Worm (Caenorhabditis elegans) whole organism, L4 larva: ENCODE results near the gene C29E4.11.

ENCODE experiments used
- F37D6.2 ChIP-seq: sonication (generic microtip); optimal IDR thresholded peaks from 2 replicates; lab custom pipeline; 2016; ENCODE audit warnings: mild to moderate bottlenecking, missing genetic modification characterization, missing compliant biosample characterization
- F49E8.2 ChIP-seq: sonication (generic microtip); optimal IDR thresholded peaks from 2 replicates; lab custom pipeline; 2016; ENCODE audit warnings: missing compliant biosample characterization, mild to moderate bottlenecking, missing genetic modification characterization, borderline replicate concordance
- T20F7.1 ChIP-seq: fragments of 200-800 bp; sonication (Bioruptor generic); optimal IDR thresholded peaks from 2 replicates; lab custom pipeline; 2018; ENCODE audit warnings: mild to moderate bottlenecking, missing genetic modification characterization, missing compliant biosample characterization
- T26A8.4 ChIP-seq: fragments of 200-800 bp; sonication (Bioruptor generic); IDR thresholded peaks from 2 replicates; pipeline ENCODE4 v1.3.6; 2022; ENCODE audit warnings: missing genetic modification characterization, missing compliant biosample characterization
- Y105C5A.15 ChIP-seq: fragments of 200-800 bp; sonication (Bioruptor generic); IDR thresholded peaks from 2 replicates; pipeline ENCODE4 v1.3.6; 2022; ENCODE audit warnings: missing genetic modification characterization, missing compliant biosample characterization
- Y5F2A.4 ChIP-seq: fragments of 200-800 bp; sonication (Bioruptor generic); optimal IDR thresholded peaks from 2 replicates; lab custom pipeline; 2018; ENCODE audit warnings: mild to moderate bottlenecking, missing genetic modification characterization, missing compliant biosample characterization
- ama-1 ChIP-seq: fragments of 150-350 bp; optimal IDR thresholded peaks from 2 replicates; lab custom pipeline; 2014; ENCODE audit warnings: inconsistent platforms, mixed read lengths
- arid-1 ChIP-seq: fragments of 200-800 bp; sonication (Bioruptor generic); conservative IDR thresholded peaks from 2 replicates; pipeline ENCODE4 v1.3.6; 2022; ENCODE audit warnings: missing genetic modification reagents, missing genetic modification characterization, missing compliant biosample characterization
- ceh-20 ChIP-seq: fragments of 200-800 bp; sonication (Bioruptor generic); IDR thresholded peaks from 2 replicates; pipeline ENCODE4 v1.3.6; 2022; ENCODE audit warnings: missing genetic modification reagents, missing genetic modification characterization, missing compliant biosample characterization
- cey-2 ChIP-seq: sonication (generic microtip); optimal IDR thresholded peaks from 3 replicates; lab custom pipeline; 2017; ENCODE audit warnings: missing genetic modification characterization, mild to moderate bottlenecking, missing compliant biosample characterization, antibody characterized with exemption, borderline replicate concordance; ENCODE audit not compliant: insufficient read depth
- daf-12 ChIP-seq: fragments of 150-350 bp; optimal IDR thresholded peaks from 2 replicates; lab custom pipeline; 2014; ENCODE audit warnings: missing biosample characterization, missing genetic modification reagents, missing genetic modification characterization
- daf-19 ChIP-seq: fragments of 200-800 bp; sonication (Bioruptor generic); conservative IDR thresholded peaks from 2 replicates; pipeline ENCODE4 v1.3.6; 2022; ENCODE audit warnings: missing genetic modification characterization, missing compliant biosample characterization
- dmd-6 ChIP-seq: fragments of 200-800 bp; sonication (Bioruptor generic); IDR thresholded peaks from 2 replicates; pipeline ENCODE4 v1.3.6; 2022; ENCODE audit warnings: missing genetic modification reagents, missing genetic modification characterization, missing compliant biosample characterization
- dmd-8 ChIP-seq: fragments of 200-800 bp; sonication (Bioruptor generic); IDR thresholded peaks from 2 replicates; pipeline ENCODE4 v1.3.6; 2022; ENCODE audit warnings: missing genetic modification characterization, missing compliant biosample characterization
- duxl-1 ChIP-seq: sonication (generic microtip); optimal IDR thresholded peaks from 2 replicates; lab custom pipeline; 2016; ENCODE audit warnings: mild to moderate bottlenecking, missing genetic modification characterization, moderate library complexity, missing compliant biosample characterization; ENCODE audit not compliant: poor library complexity
- dve-1 ChIP-seq: sonication (generic microtip); optimal IDR thresholded peaks from 2 replicates; lab custom pipeline; 2017; ENCODE audit warnings: antibody characterized with exemption, mild to moderate bottlenecking, missing genetic modification characterization, missing compliant biosample characterization; ENCODE audit not compliant: insufficient read depth
- egl-27 ChIP-seq: sonication (generic microtip); optimal IDR thresholded peaks from 3 replicates; lab custom pipeline; 2017; ENCODE audit warnings: missing biosample characterization, missing genetic modification reagents, missing genetic modification characterization
- fkh-10 ChIP-seq: fragments of 150-350 bp; optimal IDR thresholded peaks from 2 replicates; lab custom pipeline; 2014; ENCODE audit warnings: missing biosample characterization, missing genetic modification reagents, missing genetic modification characterization
- gei-8 ChIP-seq: fragments of 200-800 bp; sonication (Bioruptor generic); optimal IDR thresholded peaks from 2 replicates; lab custom pipeline; 2018; ENCODE audit warnings: mild to moderate bottlenecking, missing genetic modification characterization, missing compliant biosample characterization
- hif-1 ChIP-seq, 2 experiments: sonication (generic microtip); optimal IDR thresholded peaks; 2 replicates each; lab custom pipeline; 2016 to 2017; ENCODE audit warnings: missing compliant biosample characterization in 2 of 2, missing genetic modification characterization in 2 of 2, missing genetic modification reagents in 2 of 2, missing genotype in 2 of 2, mild to moderate bottlenecking in 1 of 2
- hlh-30 ChIP-seq: sonication (generic microtip); optimal IDR thresholded peaks from 2 replicates; lab custom pipeline; 2017; ENCODE audit warnings: antibody characterized with exemption, mild to moderate bottlenecking, missing genetic modification characterization, missing compliant biosample characterization; ENCODE audit not compliant: insufficient read depth
- jun-1 ChIP-seq: fragments of 150-350 bp; optimal IDR thresholded peaks from 2 replicates; lab custom pipeline; 2014; ENCODE audit warnings: missing biosample characterization, missing genetic modification reagents, missing genetic modification characterization
- lin-15B ChIP-seq: fragments of 150-350 bp; sonication (generic microtip); optimal IDR thresholded peaks from 3 replicates; lab custom pipeline; 2014; ENCODE audit warnings: missing biosample characterization, missing genetic modification characterization
- lsy-2 ChIP-seq, 2 experiments: fragments of 150-350 bp in 1 of 2; sonication (generic microtip) in 1 of 2; optimal IDR thresholded peaks; 2 replicates each; lab custom pipeline; 2014 to 2017; ENCODE audit warnings: missing biosample characterization in 2 of 2, missing genetic modification characterization in 2 of 2
- madf-9 ChIP-seq: fragments of 200-800 bp; sonication (Bioruptor generic); conservative IDR thresholded peaks from 2 replicates; pipeline ENCODE4 v1.3.6; 2022; ENCODE audit warnings: missing genetic modification reagents, missing genetic modification characterization, missing compliant biosample characterization
- mdt-29 ChIP-seq: fragments of 200-800 bp; sonication (Bioruptor generic); IDR thresholded peaks from 2 replicates; pipeline ENCODE4 v1.3.6; 2022; ENCODE audit warnings: missing genetic modification reagents, missing genetic modification characterization, missing compliant biosample characterization
- mep-1 ChIP-seq: fragments of 150-350 bp; sonication (generic microtip); optimal IDR thresholded peaks from 3 replicates; lab custom pipeline; 2014; ENCODE audit warnings: missing biosample characterization, missing genetic modification characterization
- mxl-3 ChIP-seq: fragments of 200-800 bp; sonication (Bioruptor generic); optimal IDR thresholded peaks from 2 replicates; lab custom pipeline; 2018; ENCODE audit warnings: mild to moderate bottlenecking, missing genetic modification characterization, missing compliant biosample characterization
- nhr-102 ChIP-seq: sonication (generic microtip); optimal IDR thresholded peaks from 2 replicates; lab custom pipeline; 2016; ENCODE audit warnings: mild to moderate bottlenecking, missing genetic modification characterization, moderate library complexity, missing compliant biosample characterization
- nhr-111 ChIP-seq: fragments of 200-800 bp; sonication (Bioruptor generic); optimal IDR thresholded peaks from 2 replicates; lab custom pipeline; 2018; ENCODE audit warnings: mild to moderate bottlenecking, missing genetic modification characterization, missing compliant biosample characterization
- nhr-237 ChIP-seq: sonication (generic microtip); optimal IDR thresholded peaks from 2 replicates; lab custom pipeline; 2017; ENCODE audit warnings: missing biosample characterization, missing genetic modification characterization
- nhr-28 ChIP-seq: fragments of 150-350 bp; optimal IDR thresholded peaks from 2 replicates; lab custom pipeline; 2014; ENCODE audit warnings: missing biosample characterization, missing genetic modification characterization
- nhr-48 ChIP-seq: sonication (generic microtip); optimal IDR thresholded peaks from 2 replicates; lab custom pipeline; 2016; ENCODE audit warnings: mild to moderate bottlenecking, missing genetic modification characterization, missing compliant biosample characterization
- nhr-77 ChIP-seq: fragments of 150-350 bp; optimal IDR thresholded peaks from 2 replicates; lab custom pipeline; 2014; ENCODE audit warnings: missing biosample characterization, missing genetic modification characterization
- pha-4 ChIP-seq, 2 experiments: fragments of 150-350 bp in 1 of 2; fragments of 200-800 bp in 1 of 2; sonication (Bioruptor generic) in 1 of 2; IDR thresholded peaks in 1 of 2; optimal IDR thresholded peaks in 1 of 2; 2 replicates each; pipeline versions ENCODE4 v1.3.6 to Lab custom; 2014 to 2022; ENCODE audit warnings: missing genetic modification characterization in 2 of 2, missing genetic modification reagents in 2 of 2, missing biosample characterization in 1 of 2, missing compliant biosample characterization in 1 of 2
- rbr-2 ChIP-seq: sonication (generic microtip); optimal IDR thresholded peaks from 2 replicates; lab custom pipeline; 2016; ENCODE audit warnings: missing genotype, missing genetic modification characterization, missing compliant biosample characterization
- sdz-12 ChIP-seq: fragments of 200-800 bp; sonication (Bioruptor generic); optimal IDR thresholded peaks from 2 replicates; lab custom pipeline; 2018; ENCODE audit warnings: mild to moderate bottlenecking, missing genetic modification characterization, missing compliant biosample characterization
- snpc-1.2 ChIP-seq: fragments of 200-800 bp; sonication (Bioruptor generic); IDR thresholded peaks from 2 replicates; pipeline ENCODE4 v1.3.6; 2022; ENCODE audit warnings: missing genetic modification reagents, missing genetic modification characterization, missing compliant biosample characterization
- snpc-4 ChIP-seq: fragments of 150-350 bp; optimal IDR thresholded peaks from 2 replicates; lab custom pipeline; 2014; ENCODE audit warnings: missing biosample characterization, missing genetic modification characterization
- spr-3 ChIP-seq: fragments of 200-800 bp; sonication (Bioruptor generic); optimal IDR thresholded peaks from 2 replicates; lab custom pipeline; 2018; ENCODE audit warnings: mild to moderate bottlenecking, missing genetic modification characterization, missing compliant biosample characterization
- tra-1 ChIP-seq: fragments of 200-800 bp; sonication (Bioruptor generic); IDR thresholded peaks from 2 replicates; pipeline ENCODE4 v1.3.6; 2022; ENCODE audit warnings: missing genetic modification reagents, missing genetic modification characterization, missing compliant biosample characterization
- unc-130 ChIP-seq: sonication (generic microtip); optimal IDR thresholded peaks from 2 replicates; lab custom pipeline; 2016; ENCODE audit warnings: missing genetic modification reagents, missing genetic modification characterization, missing compliant biosample characterization
- vab-7 ChIP-seq: fragments of 200-800 bp; sonication (Bioruptor generic); IDR thresholded peaks from 2 replicates; pipeline ENCODE4 v1.3.6; 2022; ENCODE audit warnings: missing genetic modification reagents, missing genetic modification characterization, missing compliant biosample characterization
- zfp-2 ChIP-seq: sonication (generic microtip); optimal IDR thresholded peaks from 2 replicates; lab custom pipeline; 2016; ENCODE audit warnings: mild to moderate bottlenecking, missing genetic modification characterization, missing compliant biosample characterization
- zfp-3 ChIP-seq: fragments of 200-800 bp; sonication (Bioruptor generic); conservative IDR thresholded peaks from 2 replicates; pipeline ENCODE4 v1.3.6; 2022; ENCODE audit warnings: missing genetic modification reagents, missing genetic modification characterization, missing compliant biosample characterization
- ztf-7 ChIP-seq: fragments of 150-350 bp; optimal IDR thresholded peaks from 2 replicates; lab custom pipeline; 2014; ENCODE audit warnings: missing biosample characterization, missing genetic modification characterization

Gene C29E4.11

ce11 chrIII:7973968-7974607, 16.2 kb upstream of the C29E4.11 start (continued):
- TF ChIP-seq duxl-1 (tag; lab: Kevin White, UChicago) (no peak), vab-7 (GFP tag; lab: Robert Waterston, UW) (no peak), nhr-77 (no peak), mdt-29 (GFP tag; lab: Robert Waterston, UW) (no peak)

ce11 chrIII:7973201-7973767, 15.4 kb upstream of the C29E4.11 start, which contains the start of the genes eef-1B.1 and aco-2:
TSS of gene eef-1B.1 (minus strand) at chrIII:7973386.
TSS of gene aco-2 (plus strand) at chrIII:7973717.
- TF ChIP-seq snpc-1.2 (GFP tag; lab: Robert Waterston, UW) (no peak), cey-2 (tag; lab: Kevin White, UChicago) (no peak), F49E8.2 (tag; lab: Kevin White, UChicago) (peak; percentile 24), pha-4 (GFP tag; IDR thresholded peaks at IDR 0.05; lab: Robert Waterston, UW) (peak; percentile 64; the same call in 1 of the 2 replicates), pha-4 (tag; optimal IDR thresholded peaks at IDR 0.05; lab: Kevin White, UChicago) (no peak), mxl-3 (GFP tag; lab: Kevin White, UChicago) (peak; percentile 92), nhr-28 (tag; lab: Kevin White, UChicago) (peak; percentile 84), ama-1 (lab: Kevin White, UChicago) (peak; percentile 81), lsy-2 (tag; optimal IDR thresholded peaks at IDR 0.05; lab: Kevin White, UChicago) (peak; percentile 31 to 95), daf-19 (no peak), dve-1 (tag; lab: Kevin White, UChicago) (peak; percentile 94), F37D6.2 (tag; lab: Kevin White, UChicago) (peak; percentile 81), zfp-3 (GFP tag; lab: Robert Waterston, UW) (peak; percentile 76), spr-3 (GFP tag; lab: Kevin White, UChicago) (no peak), nhr-111 (GFP tag; lab: Kevin White, UChicago) (no peak), Y105C5A.15 (GFP tag; lab: Robert Waterston, UW) (no peak), fkh-10 (GFP tag; lab: Kevin White, UChicago) (peak; percentile 53), mep-1 (peak; percentile 93), nhr-48 (peak; percentile 75), zfp-2 (tag; lab: Kevin White, UChicago) (peak; percentile 35), lin-15B (tag; lab: Kevin White, UChicago) (no peak), snpc-4 (tag; lab: Kevin White, UChicago) (no peak), daf-12 (tag; lab: Kevin White, UChicago) (no peak), jun-1 (peak; percentile 68), rbr-2 (tag; lab: Kevin White, UChicago) (peak; percentile 89), tra-1 (GFP tag; lab: Robert Waterston, UW) (peak; percentile 22; the same call in 1 of the 2 replicates), madf-9 (GFP tag; lab: Robert Waterston, UW) (peak; percentile 78; the same call in 1 of the 2 replicates), dmd-8 (GFP tag; lab: Robert Waterston, UW) (no peak), hlh-30 (peak; percentile 92), dmd-6 (GFP tag; lab: Robert Waterston, UW) (peak; percentile 86), egl-27 (tag; lab: Kevin White, UChicago) (no peak), ceh-20 (GFP tag; lab: Robert Waterston, UW) (peak; percentile 78), nhr-237 (no peak), nhr-102 (tag; lab: Kevin White, UChicago) (peak; percentile 88), T26A8.4 (peak; percentile 91), ztf-7 (tag; lab: Kevin White, UChicago) (peak; percentile 78), arid-1 (GFP tag; lab: Robert Waterston, UW) (peak; percentile 26; the same call in 1 of the 2 replicates), hif-1 (tag; optimal IDR thresholded peaks at IDR 0.05; lab: Kevin White, UChicago) (peak; percentile 56 to 71), sdz-12 (GFP tag; lab: Kevin White, UChicago) (no peak), T20F7.1 (GFP tag; lab: Kevin White, UChicago) (peak; percentile 88), gei-8 (no peak), unc-130 (GFP tag; lab: Kevin White, UChicago) (peak; percentile 13), Y5F2A.4 (GFP tag; lab: Kevin White, UChicago) (no peak)
